Worm (Caenorhabditis elegans): ENCODE data around the gene gln-3.

ce11 chrIV:16167941-16168340 lies 2.5 kb downstream of the gln-3 start:
- TF ChIP-seq skn-1 (tag; optimal IDR thresholded peaks at IDR 0.05), result no peak
- no peak for TF ChIP-seq ama-1 (optimal IDR thresholded peaks at IDR 0.05)
- no peak for TF ChIP-seq C04F5.9 (tag; optimal IDR thresholded peaks at IDR 0.05)
- TF ChIP-seq mdl-1 (tag; optimal IDR thresholded peaks at IDR 0.05), result no peak
- TF ChIP-seq pag-3 (tag; optimal IDR thresholded peaks at IDR 0.05; ENCODE audit: borderline replicate concordance, insufficient read depth), result no peak
- TF ChIP-seq nhr-11 (tag; optimal IDR thresholded peaks at IDR 0.05), result no peak
